Worm (Caenorhabditis elegans): ENCODE measurements around the gene act-3.

Gene act-3

ce11 chrV:11060239-11060984 lies 13.9 kb downstream of the act-3 start, which contains the start of gene T04C12.11:
T04C12.11 (minus strand) TSS chrV:11060289.
- TF ChIP-seq ceh-36 (tag; optimal IDR thresholded peaks at IDR 0.05) (no peak), ets-7 (tag; optimal IDR thresholded peaks at IDR 0.05) (no peak), pes-1 (GFP tag; IDR thresholded peaks at IDR 0.05) (no peak), sea-1 (GFP tag; conservative IDR thresholded peaks at IDR 0.05) (no peak), hmg-4 (GFP tag; optimal IDR thresholded peaks at IDR 0.05) (no peak), scrt-1 (GFP tag; IDR thresholded peaks at IDR 0.05) (no peak), ama-1 (optimal IDR thresholded peaks at IDR 0.05) (no peak)

ce11 chrV:11059180-11059579 lies 15.1 kb downstream of the act-3 start, which contains the start of gene T04C12.1:
T04C12.1 (minus strand) TSS chrV:11059269.
- TF ChIP-seq sea-1 (GFP tag; conservative IDR thresholded peaks at IDR 0.05) (no peak), hmbx-1 (tag; optimal IDR thresholded peaks at IDR 0.05) (no peak), flt-1 (GFP tag; IDR thresholded peaks at IDR 0.05) (no peak), tbx-11 (GFP tag; IDR thresholded peaks at IDR 0.05) (no peak), ama-1 (optimal IDR thresholded peaks at IDR 0.05) (no peak), ceh-36 (tag; optimal IDR thresholded peaks at IDR 0.05) (no peak), pes-1 (GFP tag; IDR thresholded peaks at IDR 0.05) (no peak), scrt-1 (GFP tag; IDR thresholded peaks at IDR 0.05) (no peak), ceh-13 (GFP tag; optimal IDR thresholded peaks at IDR 0.05) (no peak), tbx-37 (GFP tag; conservative IDR thresholded peaks at IDR 0.05) (no peak), hnd-1 (tag; optimal IDR thresholded peaks at IDR 0.05) (no peak), ets-7 (tag; optimal IDR thresholded peaks at IDR 0.05) (no peak), aly-1 (tag; optimal IDR thresholded peaks at IDR 0.05) (no peak)

- TF ChIP-seq B0310.2 (tag; optimal IDR thresholded peaks at IDR 0.05): no peak
- no peak for TF ChIP-seq tbx-37 (GFP tag; conservative IDR thresholded peaks at IDR 0.05)
- TF ChIP-seq ets-7 (tag; optimal IDR thresholded peaks at IDR 0.05): no peak
- no peak for TF ChIP-seq scrt-1 (GFP tag; IDR thresholded peaks at IDR 0.05)
- TF ChIP-seq hmg-4 (GFP tag; optimal IDR thresholded peaks at IDR 0.05): no peak
- TF ChIP-seq ama-1 (optimal IDR thresholded peaks at IDR 0.05): no peak
- no peak for TF ChIP-seq hnd-1 (tag; optimal IDR thresholded peaks at IDR 0.05)
- no peak for TF ChIP-seq ceh-36 (tag; optimal IDR thresholded peaks at IDR 0.05)
- TF ChIP-seq F13C5.2 (tag; optimal IDR thresholded peaks at IDR 0.05): no peak
- no peak for TF ChIP-seq sea-1 (GFP tag; conservative IDR thresholded peaks at IDR 0.05)
- no peak for TF ChIP-seq tbx-11 (GFP tag; IDR thresholded peaks at IDR 0.05)
- no peak for TF ChIP-seq tra-4 (tag; optimal IDR thresholded peaks at IDR 0.05)
Observed at ce11 chrV:11057043-11057442, 17.3 kb downstream of the act-3 start, which contains the start of gene srh-75. srh-75 (minus strand) TSS chrV:11057143.

- TF ChIP-seq scrt-1 (GFP tag; IDR thresholded peaks at IDR 0.05): no peak
- no peak for TF ChIP-seq tra-4 (tag; optimal IDR thresholded peaks at IDR 0.05)
Observed at ce11 chrV:11056484-11056883, 17.8 kb downstream of the act-3 start.

ce11 chrV:11053827-11054226 lies 20.5 kb downstream of the act-3 start, which contains the start of gene T04C12.7:
T04C12.7 (plus strand) TSS chrV:11054127.
- TF ChIP-seq F13C5.2 (tag; optimal IDR thresholded peaks at IDR 0.05) (no peak), hmbx-1 (tag; optimal IDR thresholded peaks at IDR 0.05) (no peak), tra-4 (tag; optimal IDR thresholded peaks at IDR 0.05) (no peak), tbx-11 (GFP tag; IDR thresholded peaks at IDR 0.05) (no peak), tbx-37 (GFP tag; conservative IDR thresholded peaks at IDR 0.05) (no peak), ama-1 (optimal IDR thresholded peaks at IDR 0.05) (no peak), aly-1 (tag; optimal IDR thresholded peaks at IDR 0.05) (no peak), scrt-1 (GFP tag; IDR thresholded peaks at IDR 0.05) (no peak), B0310.2 (tag; optimal IDR thresholded peaks at IDR 0.05) (no peak), ceh-13 (GFP tag; optimal IDR thresholded peaks at IDR 0.05) (no peak), hmg-4 (GFP tag; optimal IDR thresholded peaks at IDR 0.05) (no peak), pes-1 (GFP tag; IDR thresholded peaks at IDR 0.05) (no peak), hnd-1 (tag; optimal IDR thresholded peaks at IDR 0.05) (no peak), ceh-36 (tag; optimal IDR thresholded peaks at IDR 0.05) (no peak), sea-1 (GFP tag; conservative IDR thresholded peaks at IDR 0.05) (no peak), ets-7 (tag; optimal IDR thresholded peaks at IDR 0.05) (no peak), flt-1 (GFP tag; IDR thresholded peaks at IDR 0.05) (no peak)

ce11 chrV:11051921-11052320 lies 22.4 kb downstream of the act-3 start, which contains the start of gene T04C12.33:
T04C12.33 (plus strand) TSS chrV:11052221.
- no peak for TF ChIP-seq B0310.2 (tag; optimal IDR thresholded peaks at IDR 0.05)
- no peak for TF ChIP-seq hnd-1 (tag; optimal IDR thresholded peaks at IDR 0.05)
- no peak for TF ChIP-seq tbx-37 (GFP tag; conservative IDR thresholded peaks at IDR 0.05)
- TF ChIP-seq ceh-13 (GFP tag; optimal IDR thresholded peaks at IDR 0.05): no peak
- no peak for TF ChIP-seq hmg-4 (GFP tag; optimal IDR thresholded peaks at IDR 0.05)
- TF ChIP-seq hmbx-1 (tag; optimal IDR thresholded peaks at IDR 0.05): no peak
- no peak for TF ChIP-seq tra-4 (tag; optimal IDR thresholded peaks at IDR 0.05)

- TF ChIP-seq F13C5.2 (tag; optimal IDR thresholded peaks at IDR 0.05) (no peak), sea-1 (GFP tag; conservative IDR thresholded peaks at IDR 0.05) (no peak), ets-7 (tag; optimal IDR thresholded peaks at IDR 0.05) (no peak), hmg-4 (GFP tag; optimal IDR thresholded peaks at IDR 0.05) (no peak), tbx-11 (GFP tag; IDR thresholded peaks at IDR 0.05) (no peak), pes-1 (GFP tag; IDR thresholded peaks at IDR 0.05) (no peak), B0310.2 (tag; optimal IDR thresholded peaks at IDR 0.05) (no peak), ceh-13 (GFP tag; optimal IDR thresholded peaks at IDR 0.05) (no peak), tbx-37 (GFP tag; conservative IDR thresholded peaks at IDR 0.05) (no peak), ama-1 (optimal IDR thresholded peaks at IDR 0.05) (no peak), hnd-1 (tag; optimal IDR thresholded peaks at IDR 0.05) (no peak)
Observed at ce11 chrV:11048678-11049077, 25.6 kb downstream of the act-3 start, which contains the start of gene srh-74. srh-74 (minus strand) TSS chrV:11048778.

Measured in whole organism, early embryonic.